Worm (Caenorhabditis elegans) whole organism, young adult: ENCODE data around the gene F58E2.2.

ENCODE experiments used
- ceh-100 ChIP-seq: fragments of 200-800 bp; sonication (Bioruptor generic); IDR thresholded peaks from 2 replicates; pipeline ENCODE4 v1.3.6; 2022; ENCODE audit warnings: missing genetic modification reagents, missing genetic modification characterization, missing compliant biosample characterization
- mcd-1 ChIP-seq: fragments of 200-800 bp; sonication (Bioruptor generic); IDR thresholded peaks from 2 replicates; pipeline ENCODE4 v1.3.6; 2022; ENCODE audit warnings: missing genetic modification reagents, missing genetic modification characterization, missing compliant biosample characterization
- nfya-2 ChIP-seq: fragments of 200-800 bp; sonication (Bioruptor generic); IDR thresholded peaks from 2 replicates; pipeline ENCODE4 v1.3.6; 2022; ENCODE audit warnings: missing genetic modification reagents, missing genetic modification characterization, missing compliant biosample characterization
- nhr-27 ChIP-seq: fragments of 200-800 bp; sonication (Bioruptor generic); optimal IDR thresholded peaks from 2 replicates; lab custom pipeline; 2018; ENCODE audit warnings: mild to moderate bottlenecking, missing genetic modification characterization, moderate library complexity, missing compliant biosample characterization
- snpc-4 ChIP-seq, 5 experiments: fragments of 150-350 bp in 1 of 5; sonication (generic microtip) in 4 of 5; optimal IDR thresholded peaks; 2 replicates each; lab custom pipeline; 2014 to 2018; ENCODE audit warnings: missing genetic modification characterization in 5 of 5, missing biosample characterization in 3 of 5, antibody characterized with exemption in 2 of 5, mild to moderate bottlenecking in 2 of 5, missing compliant biosample characterization in 2 of 5, missing genotype in 2 of 5, moderate library complexity in 2 of 5, missing genetic modification reagents in 1 of 5
- tbx-9 ChIP-seq: sonication (generic microtip); optimal IDR thresholded peaks from 2 replicates; lab custom pipeline; 2016; ENCODE audit warnings: borderline replicate concordance, missing genetic modification characterization, inconsistent platforms, missing compliant biosample characterization
- unc-130 ChIP-seq: sonication (generic microtip); optimal IDR thresholded peaks from 2 replicates; lab custom pipeline; 2016; ENCODE audit warnings: missing genetic modification reagents, missing genetic modification characterization, missing compliant biosample characterization
- unc-62 ChIP-seq: fragments of 150-350 bp; optimal IDR thresholded peaks from 2 replicates; lab custom pipeline; 2014; ENCODE audit warnings: missing biosample characterization, missing genetic modification reagents, missing genetic modification characterization

DNA sequence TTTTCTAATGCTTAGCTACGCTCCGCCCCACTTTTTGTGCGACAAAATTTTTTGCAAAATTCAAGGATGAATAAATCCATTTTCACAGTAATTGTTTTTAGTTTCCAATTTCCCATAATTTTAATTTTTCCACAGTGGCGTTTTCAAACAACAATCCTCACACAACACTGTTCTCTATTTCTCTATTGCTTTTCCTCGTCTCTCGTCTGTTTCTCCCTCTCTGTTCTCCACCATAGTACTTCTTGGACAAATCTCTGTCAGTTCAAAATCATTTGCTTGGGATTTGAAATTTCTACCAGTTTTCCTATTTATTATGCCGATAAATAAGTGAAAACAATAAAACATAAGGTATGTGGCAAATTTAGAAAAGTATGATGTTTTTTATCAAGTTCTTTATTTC lies 6.6 kb upstream of the F58E2.2 start, which contains the start of gene F58E2.4:
- TF ChIP-seq unc-62 (GFP tag; lab: Kevin White, UChicago) = no peak
- no peak for TF ChIP-seq nfya-2 (GFP tag; lab: Robert Waterston, UW)
- no peak for TF ChIP-seq nhr-27 (tag; lab: Kevin White, UChicago)
- no peak for TF ChIP-seq mcd-1
- no peak for TF ChIP-seq tbx-9 (tag; lab: Kevin White, UChicago)
- TF ChIP-seq snpc-4 (GFP tag; optimal IDR thresholded peaks at IDR 0.05; lab: Kevin White, UChicago) = no peak
- no peak for TF ChIP-seq snpc-4 (tag; optimal IDR thresholded peaks at IDR 0.05; lab: Kevin White, UChicago)
- TF ChIP-seq ceh-100 = no peak
- no peak for TF ChIP-seq unc-130 (GFP tag; lab: Kevin White, UChicago)
